Fruit fly (Drosophila melanogaster): ENCODE data around the gene toc.

toc gene

dm6 chr2L:3055710-3056447 is 88.7 kb downstream of the toc start (continued):
- TF ChIP-seq CG7368 (GFP tag; optimal IDR thresholded peaks at IDR 0.05) = peak; percentile 15
- no peak for TF ChIP-seq CG6163 (GFP tag; IDR thresholded peaks at IDR 0.05)
- TF ChIP-seq CG10631 (GFP tag; optimal IDR thresholded peaks at IDR 0.05) = peak; percentile 52
- peak; percentile 65 for TF ChIP-seq acj6 (GFP tag; optimal IDR thresholded peaks at IDR 0.05)
- TF ChIP-seq esn (GFP tag; optimal IDR thresholded peaks at IDR 0.05) = peak; percentile 81
- TF ChIP-seq CG3032 (tag; optimal IDR thresholded peaks at IDR 0.05) = no peak
- peak; percentile 63 for TF ChIP-seq Smox (GFP tag; optimal IDR thresholded peaks at IDR 0.05)
- TF ChIP-seq CG16779 (tag; optimal IDR thresholded peaks at IDR 0.05) = no peak
- no peak for TF ChIP-seq CG11294 (GFP tag; IDR thresholded peaks at IDR 0.05)
- 0 out of 3 replicates have a peak, but pooled peaks have one; percentile 22 for TF ChIP-seq CG8119 (GFP tag; IDR thresholded peaks at IDR 0.05)
- peak; percentile 64 for TF ChIP-seq CG6276 (GFP tag; optimal IDR thresholded peaks at IDR 0.05)
- TF ChIP-seq Ets96B (tag; optimal IDR thresholded peaks at IDR 0.05) = peak; percentile 16
- peak; percentile 67 for TF ChIP-seq CG8632 (GFP tag; optimal IDR thresholded peaks at IDR 0.05)
- TF ChIP-seq Lpt (GFP tag; optimal IDR thresholded peaks at IDR 0.05) = peak; percentile 11
- peak; percentile 48 for TF ChIP-seq Sox102F (GFP tag; optimal IDR thresholded peaks at IDR 0.05)
- TF ChIP-seq svp (GFP tag) = peak; percentile 98
- peak; percentile 59 for TF ChIP-seq CG31627 (GFP tag; optimal IDR thresholded peaks at IDR 0.05)
- TF ChIP-seq CG4318 (GFP tag; optimal IDR thresholded peaks at IDR 0.05) = peak; percentile 36
- peak; percentile 38 for TF ChIP-seq Sox15 (GFP tag; optimal IDR thresholded peaks at IDR 0.05)
- TF ChIP-seq vri (GFP tag; optimal IDR thresholded peaks at IDR 0.05) = peak; percentile 46
- TF ChIP-seq CG10669 (GFP tag; optimal IDR thresholded peaks at IDR 0.05) = peak; percentile 50
- peak; percentile 56 for TF ChIP-seq Ets21C (GFP tag; optimal IDR thresholded peaks at IDR 0.05)
- TF ChIP-seq Sox14 (GFP tag; optimal IDR thresholded peaks at IDR 0.05) = peak; percentile 46
- TF ChIP-seq fd85E (GFP tag; optimal IDR thresholded peaks at IDR 0.05) = no peak

- no peak for TF ChIP-seq CG8119 (GFP tag; IDR thresholded peaks at IDR 0.05)
- peak; percentile 96 for TF ChIP-seq svp (GFP tag)
- peak; percentile 39 for TF ChIP-seq vri (GFP tag; optimal IDR thresholded peaks at IDR 0.05)
- no peak for TF ChIP-seq fd59A (GFP tag; optimal IDR thresholded peaks at IDR 0.05)
- TF ChIP-seq CG6276 (GFP tag; optimal IDR thresholded peaks at IDR 0.05) = no peak
- TF ChIP-seq fkh (GFP tag; optimal IDR thresholded peaks at IDR 0.05) = peak; percentile 35
Measured at dm6 chr2L:3044660-3045504, 99.7 kb downstream of the toc start.

dm6 chr2L:3043647-3044046 is 100.9 kb downstream of the toc start, which contains the start of gene FASN2:
TSS of gene FASN2 (plus strand) at chr2L:3043947.
- TF ChIP-seq dac (GFP tag; optimal IDR thresholded peaks at IDR 0.05) (no peak), CG11762 (GFP tag; optimal IDR thresholded peaks at IDR 0.05; ENCODE audit: insufficient read depth) (no peak), CG6792 (GFP tag; optimal IDR thresholded peaks at IDR 0.05) (no peak), CG32006 (GFP tag; optimal IDR thresholded peaks at IDR 0.05) (no peak), CG11294 (GFP tag; IDR thresholded peaks at IDR 0.05) (no peak), Sox15 (GFP tag; optimal IDR thresholded peaks at IDR 0.05) (no peak), fd85E (GFP tag; optimal IDR thresholded peaks at IDR 0.05) (no peak)

dm6 chr2L:3041918-3042615 is 102.5 kb downstream of the toc start, which contains the start of gene CG17261:
TSS of gene CG17261 (plus strand) at chr2L:3042551.
- TF ChIP-seq CG31627 (GFP tag; optimal IDR thresholded peaks at IDR 0.05) = no peak
- TF ChIP-seq vri (GFP tag; optimal IDR thresholded peaks at IDR 0.05) = peak; percentile 64
- TF ChIP-seq svp (GFP tag) = peak; percentile 86
- no peak for TF ChIP-seq CG16779 (tag; optimal IDR thresholded peaks at IDR 0.05)
